Worm (Caenorhabditis elegans) whole organism, L4 larva: ENCODE measurements around the gene cpi-1.
"Not testable (repeated sequence)": the region's sequence is repeated elsewhere in the genome, so short reads cannot be mapped to it uniquely, and the experiment has no call there.

ENCODE experiments used
- mdl-1 ChIP-seq, 2 experiments: fragments of 150-350 bp in 1 of 2; sonication (generic microtip) in 1 of 2; optimal IDR thresholded peaks; 2 replicates each; lab custom pipeline; 2014 to 2017; ENCODE audit warnings: missing biosample characterization in 2 of 2, missing genetic modification characterization in 2 of 2
- nhr-25 ChIP-seq: sonication (generic microtip); optimal IDR thresholded peaks from 2 replicates; lab custom pipeline; 2017; ENCODE audit warnings: missing genetic modification characterization, mild to moderate bottlenecking, missing compliant biosample characterization, antibody characterized with exemption, moderate library complexity, borderline replicate concordance; ENCODE audit not compliant: insufficient read depth
- nhr-42 ChIP-seq: fragments of 200-800 bp; sonication (Bioruptor generic); IDR thresholded peaks from 2 replicates; pipeline ENCODE4 v1.3.6; 2022; ENCODE audit warnings: missing genetic modification characterization, missing compliant biosample characterization
- nhr-76 ChIP-seq: fragments of 150-350 bp; optimal IDR thresholded peaks from 2 replicates; lab custom pipeline; 2014; ENCODE audit warnings: missing biosample characterization, missing genetic modification characterization
- nhr-77 ChIP-seq: fragments of 150-350 bp; optimal IDR thresholded peaks from 2 replicates; lab custom pipeline; 2014; ENCODE audit warnings: missing biosample characterization, missing genetic modification characterization
- snpc-4 ChIP-seq: fragments of 150-350 bp; optimal IDR thresholded peaks from 2 replicates; lab custom pipeline; 2014; ENCODE audit warnings: missing biosample characterization, missing genetic modification characterization
- unc-62 ChIP-seq, 3 experiments: fragments of 150-350 bp in 1 of 3; sonication (generic microtip); optimal IDR thresholded peaks in 2 of 3; peaks in 1 of 3; 1 replicate in 1 of 3; 2 replicates in 2 of 3; lab custom pipeline; 2014 to 2017; ENCODE audit warnings: missing biosample characterization in 3 of 3, missing genetic modification characterization in 3 of 3, missing genetic modification reagents in 3 of 3, missing genotype in 1 of 3

ce11 chrIV:6140260-6140659 lies 46.8 kb upstream of the cpi-1 start:
- not testable (repeated sequence) for TF ChIP-seq mdl-1 (tag; optimal IDR thresholded peaks at IDR 0.05; lab: Kevin White, UChicago); nhr-42 (GFP tag; lab: Robert Waterston, UW); nhr-77 (tag; lab: Kevin White, UChicago); nhr-76 (tag; lab: Kevin White, UChicago); snpc-4 (tag; lab: Kevin White, UChicago); unc-62 (GFP tag; optimal IDR thresholded peaks at IDR 0.05 in 1 of 2; lab: Kevin White, UChicago); unc-62 (tag; optimal IDR thresholded peaks at IDR 0.05; lab: Kevin White, UChicago); nhr-25 (tag; lab: Kevin White, UChicago)
